Fruit fly (Drosophila melanogaster): ENCODE data around the gene ex.

Gene ex

dm6 chr2L:470336-470934 lies 39.4 kb downstream of the ex start (continued):
- TF ChIP-seq Sox102F (GFP tag; optimal IDR thresholded peaks at IDR 0.05) (peak; percentile 88), fd3F (GFP tag; optimal IDR thresholded peaks at IDR 0.05) (peak; percentile 57), nerfin-2 (GFP tag; IDR thresholded peaks at IDR 0.05; ENCODE audit: partially characterized antibody) (no peak), h (optimal IDR thresholded peaks at IDR 0.05) (no peak), CG15073 (GFP tag; optimal IDR thresholded peaks at IDR 0.05) (peak; percentile 26), Aef1 (GFP tag; IDR thresholded peaks at IDR 0.05) (peak; percentile 74; the same call in 2 of the 3 replicates), slou (GFP tag; optimal IDR thresholded peaks at IDR 0.05) (peak; percentile 73), Camta (GFP tag; optimal IDR thresholded peaks at IDR 0.05) (peak; percentile 79), CG9437 (GFP tag; optimal IDR thresholded peaks at IDR 0.05) (peak; percentile 49), hb (GFP tag; IDR thresholded peaks at IDR 0.05; ENCODE audit: partially characterized antibody) (no peak), CG3065 (GFP tag; optimal IDR thresholded peaks at IDR 0.05) (peak; percentile 7), CG10543 (GFP tag; optimal IDR thresholded peaks at IDR 0.05) (peak; percentile 82), CG12104 (GFP tag; optimal IDR thresholded peaks at IDR 0.05) (peak; percentile 58), cg (GFP tag; optimal IDR thresholded peaks at IDR 0.05) (peak; percentile 58), Ada2b (GFP tag; IDR thresholded peaks at IDR 0.05) (peak; percentile 70; the same call in 1 of the 2 replicates), ATbp (GFP tag; optimal IDR thresholded peaks at IDR 0.05) (peak; percentile 77), CG10209 (GFP tag; optimal IDR thresholded peaks at IDR 0.05) (peak; percentile 61), CG7928 (GFP tag; optimal IDR thresholded peaks at IDR 0.05) (peak; percentile 30), Bgb (GFP tag; IDR thresholded peaks at IDR 0.05; ENCODE audit: partially characterized antibody) (no peak), disco-r (GFP tag; optimal IDR thresholded peaks at IDR 0.05) (peak; percentile 81), hth (optimal IDR thresholded peaks at IDR 0.05) (no peak), Fer2 (tag; optimal IDR thresholded peaks at IDR 0.05) (peak; percentile 49), tin (GFP tag; optimal IDR thresholded peaks at IDR 0.05) (peak; percentile 49), CG10654 (GFP tag; optimal IDR thresholded peaks at IDR 0.05) (peak; percentile 56), CG1603 (tag; optimal IDR thresholded peaks at IDR 0.05) (peak; percentile 35), CG10565 (GFP tag; optimal IDR thresholded peaks at IDR 0.05) (peak; percentile 15), Taf1 (GFP tag; IDR thresholded peaks at IDR 0.05) (no peak), ind (GFP tag; optimal IDR thresholded peaks at IDR 0.05) (peak; percentile 82), CHES-1-like (GFP tag; optimal IDR thresholded peaks at IDR 0.05) (peak; percentile 88), Elba2 (GFP tag; optimal IDR thresholded peaks at IDR 0.05) (no peak), CG15696 (tag; optimal IDR thresholded peaks at IDR 0.05) (no peak), sisA (GFP tag; IDR thresholded peaks at IDR 0.05) (peak; percentile 77), dysf (GFP tag; IDR thresholded peaks at IDR 0.05) (peak; percentile 88), gcm (GFP tag; optimal IDR thresholded peaks at IDR 0.05) (peak; percentile 28), hkb (optimal IDR thresholded peaks at IDR 0.05) (no peak), hkb (GFP tag; IDR thresholded peaks at IDR 0.05) (peak; percentile 70), crol (GFP tag; IDR thresholded peaks at IDR 0.05) (peak; percentile 94), p53 (GFP tag; optimal IDR thresholded peaks at IDR 0.05) (peak; percentile 42), CG7839 (tag; optimal IDR thresholded peaks at IDR 0.05) (peak; percentile 78), ham (GFP tag; IDR thresholded peaks at IDR 0.05) (no peak), CG3407 (GFP tag; optimal IDR thresholded peaks at IDR 0.05) (peak; percentile 35), Xrp1 (GFP tag; IDR thresholded peaks at IDR 0.05) (peak; percentile 76), pfk (GFP tag; optimal IDR thresholded peaks at IDR 0.05) (no peak), mld (GFP tag; IDR thresholded peaks at IDR 0.05; ENCODE audit: partially characterized antibody) (no peak), CG14710 (tag; optimal IDR thresholded peaks at IDR 0.05) (peak; percentile 40), maf-S (GFP tag; optimal IDR thresholded peaks at IDR 0.05) (peak; percentile 75), CG12769 (tag; optimal IDR thresholded peaks at IDR 0.05) (no peak), kah (GFP tag; optimal IDR thresholded peaks at IDR 0.05) (peak; percentile 3), MESR4 (GFP tag; optimal IDR thresholded peaks at IDR 0.05) (no peak), CG15479 (GFP tag; optimal IDR thresholded peaks at IDR 0.05) (no peak), wdn (GFP tag; IDR thresholded peaks at IDR 0.05) (peak; percentile 16; the same call in 1 of the 2 replicates)
